Fruit fly (Drosophila melanogaster) whole organism, embryonic: Measurements from ENCODE around the gene CG18171.

Experiments
- ATbp ChIP-seq: fragments of 200-800 bp; sonication (Bioruptor generic); optimal IDR thresholded peaks from 2 replicates; lab custom pipeline; 2017; ENCODE audit warnings: missing biosample characterization, mild to moderate bottlenecking, missing genetic modification characterization, missing genetic modification reagents
- CG10431 ChIP-seq: fragments of 200-800 bp; sonication (Bioruptor generic); optimal IDR thresholded peaks from 3 replicates; lab custom pipeline; 2018; ENCODE audit warnings: missing biosample characterization, mild to moderate bottlenecking, missing genetic modification characterization
- CG11398 ChIP-seq: fragments of 200-800 bp; sonication (Bioruptor generic); optimal IDR thresholded peaks from 2 replicates; lab custom pipeline; 2016; ENCODE audit warnings: missing biosample characterization, missing genetic modification characterization
- CG12155 ChIP-seq: fragments of 200-800 bp; sonication (Bioruptor generic); optimal IDR thresholded peaks from 3 replicates; lab custom pipeline; 2016; ENCODE audit warnings: missing biosample characterization, missing genetic modification characterization
- CG17829 ChIP-seq: fragments of 200-800 bp; optimal IDR thresholded peaks from 2 replicates; lab custom pipeline; 2019; ENCODE audit warnings: missing biosample characterization, mild to moderate bottlenecking, missing genetic modification characterization, moderate library complexity
- CG2120 ChIP-seq: fragments of 200-800 bp; sonication (Bioruptor generic); optimal IDR thresholded peaks from 3 replicates; lab custom pipeline; 2016; ENCODE audit warnings: missing biosample characterization, missing genetic modification characterization
- CG2712 ChIP-seq: fragments of 200-800 bp; optimal IDR thresholded peaks from 3 replicates; lab custom pipeline; 2019; ENCODE audit warnings: missing biosample characterization, mild to moderate bottlenecking, missing genetic modification characterization, moderate library complexity
- CG3065 ChIP-seq: fragments of 200-800 bp; sonication (Bioruptor generic); optimal IDR thresholded peaks from 2 replicates; lab custom pipeline; 2016; ENCODE audit warnings: missing biosample characterization, missing genetic modification characterization
- CG31388 ChIP-seq: fragments of 200-800 bp; sonication (Bioruptor generic); optimal IDR thresholded peaks from 2 replicates; lab custom pipeline; 2016; ENCODE audit warnings: missing biosample characterization, missing genetic modification characterization
- CG31441 ChIP-seq: fragments of 200-800 bp; sonication (Bioruptor generic); IDR thresholded peaks from 2 replicates; pipeline ENCODE4 v1.3.6; 2022; ENCODE audit warnings: missing biosample characterization, missing genetic modification characterization
- CG33213 ChIP-seq: fragments of 200-800 bp; sonication (Bioruptor generic); optimal IDR thresholded peaks from 3 replicates; lab custom pipeline; 2016; ENCODE audit warnings: missing biosample characterization, missing genetic modification characterization
- CG6791 ChIP-seq: fragments of 200-800 bp; sonication (Bioruptor generic); IDR thresholded peaks from 3 replicates; pipeline ENCODE4 v1.3.6; 2022; ENCODE audit warnings: missing biosample characterization, missing genetic modification characterization; ENCODE audit not compliant: partially characterized antibody
- CG7357 ChIP-seq: fragments of 200-800 bp; sonication (Bioruptor generic); IDR thresholded peaks from 3 replicates; pipeline ENCODE4 v1.3.6; 2022; ENCODE audit warnings: missing biosample characterization, missing genetic modification characterization
- CG7839 ChIP-seq: fragments of 200-800 bp; sonication (Bioruptor generic); optimal IDR thresholded peaks from 3 replicates; lab custom pipeline; 2018; ENCODE audit warnings: missing biosample characterization, mild to moderate bottlenecking, missing genetic modification characterization, moderate library complexity
- CG7987 ChIP-seq: fragments of 200-800 bp; sonication (Bioruptor generic); optimal IDR thresholded peaks from 2 replicates; lab custom pipeline; 2018; ENCODE audit warnings: missing biosample characterization, mild to moderate bottlenecking, missing genetic modification characterization, moderate library complexity
- CG8388 ChIP-seq: fragments of 200-800 bp; sonication (Bioruptor generic); optimal IDR thresholded peaks from 2 replicates; lab custom pipeline; 2019; ENCODE audit warnings: missing biosample characterization, mild to moderate bottlenecking, missing genetic modification characterization, moderate library complexity
- CG9817 ChIP-seq: fragments of 200-800 bp; sonication (Bioruptor generic); optimal IDR thresholded peaks from 2 replicates; lab custom pipeline; 2018; ENCODE audit warnings: missing biosample characterization, mild to moderate bottlenecking, missing genetic modification characterization, moderate library complexity
- Camta ChIP-seq: fragments of 200-800 bp; sonication (Bioruptor generic); optimal IDR thresholded peaks from 2 replicates; lab custom pipeline; 2016; ENCODE audit warnings: missing biosample characterization, missing genetic modification characterization
- Chrac-16 ChIP-seq: fragments of 200-800 bp; sonication (Bioruptor generic); optimal IDR thresholded peaks from 3 replicates; lab custom pipeline; 2016; ENCODE audit warnings: missing biosample characterization, missing genetic modification characterization
- CkIIα-i1 ChIP-seq: fragments of 200-800 bp; sonication (Bioruptor generic); IDR thresholded peaks from 2 replicates; pipeline ENCODE4 v1.3.6; 2022; ENCODE audit warnings: missing biosample characterization, missing genetic modification characterization
- Dad ChIP-seq: fragments of 200-800 bp; sonication (Bioruptor generic); optimal IDR thresholded peaks from 3 replicates; lab custom pipeline; 2016; ENCODE audit warnings: missing biosample characterization, missing genetic modification characterization
- Dfd ChIP-seq, 2 experiments: fragments of >200 bp; optimal IDR thresholded peaks; 2 replicates each; lab custom pipeline; 2017; ENCODE audit warnings: missing biosample characterization in 2 of 2, missing genetic modification characterization in 2 of 2
- Gug ChIP-seq: fragments of 200-800 bp; sonication (Bioruptor generic); IDR thresholded peaks from 4 replicates; pipeline ENCODE4 v1.3.6; 2022; ENCODE audit warnings: missing biosample characterization, missing genetic modification characterization
- H2.0 ChIP-seq: fragments of 200-800 bp; sonication (Bioruptor generic); IDR thresholded peaks from 2 replicates; pipeline ENCODE4 v1.3.6; 2022; ENCODE audit warnings: missing biosample characterization, missing genetic modification characterization
- HLH3B ChIP-seq: fragments of 200-800 bp; sonication (Bioruptor generic); IDR thresholded peaks from 2 replicates; pipeline ENCODE4 v1.3.6; 2022; ENCODE audit warnings: missing biosample characterization, missing genetic modification characterization
- Hr51 ChIP-seq, 2 experiments: fragments of 200-800 bp; sonication (Bioruptor generic); optimal IDR thresholded peaks; 2 replicates in 1 of 2; 3 replicates in 1 of 2; lab custom pipeline; 2016 to 2018; ENCODE audit warnings: missing biosample characterization in 2 of 2, missing genetic modification characterization in 2 of 2, mild to moderate bottlenecking in 1 of 2, moderate library complexity in 1 of 2
- Hsf ChIP-seq: fragments of 200-800 bp; sonication (Bioruptor generic); optimal IDR thresholded peaks from 3 replicates; lab custom pipeline; 2016; ENCODE audit warnings: missing biosample characterization, missing genetic modification characterization
- MBD-R2 ChIP-seq: fragments of 200-800 bp; sonication (Bioruptor generic); IDR thresholded peaks from 2 replicates; pipeline ENCODE4 v1.3.6; 2022; ENCODE audit warnings: missing biosample characterization, missing genetic modification characterization
- Med ChIP-seq: fragments of 200-800 bp; sonication (Bioruptor generic); peaks from one replicate; lab custom pipeline; 2016; ENCODE audit warnings: missing biosample characterization, missing genetic modification characterization, mild to moderate bottlenecking, inconsistent platforms, moderate library complexity
- NC2α ChIP-seq: fragments of 200-800 bp; sonication (Bioruptor generic); optimal IDR thresholded peaks from 2 replicates; lab custom pipeline; 2016; ENCODE audit warnings: missing biosample characterization, missing genetic modification characterization
- Oaz ChIP-seq: fragments of 200-800 bp; sonication (Bioruptor generic); IDR thresholded peaks from 2 replicates; pipeline ENCODE4 v1.3.6; 2022; ENCODE audit warnings: missing biosample characterization, missing genetic modification characterization
- Opbp ChIP-seq: fragments of 200-800 bp; sonication (Bioruptor generic); IDR thresholded peaks from 3 replicates; pipeline ENCODE4 v1.3.6; 2022; ENCODE audit warnings: missing biosample characterization, missing genetic modification characterization; ENCODE audit not compliant: partially characterized antibody
- Spps ChIP-seq: fragments of 200-800 bp; sonication (Bioruptor generic); optimal IDR thresholded peaks from 2 replicates; lab custom pipeline; 2018; ENCODE audit warnings: missing biosample characterization, mild to moderate bottlenecking, missing genetic modification characterization
- ac ChIP-seq: fragments of 200-800 bp; sonication (Bioruptor generic); optimal IDR thresholded peaks from 3 replicates; lab custom pipeline; 2017; ENCODE audit warnings: missing biosample characterization, mild to moderate bottlenecking, missing genetic modification characterization
- bigmax ChIP-seq: fragments of 200-800 bp; sonication (Bioruptor generic); optimal IDR thresholded peaks from 2 replicates; lab custom pipeline; 2018; ENCODE audit warnings: missing biosample characterization, mild to moderate bottlenecking, missing genetic modification characterization
- cg ChIP-seq: fragments of 200-800 bp; sonication (Bioruptor generic); optimal IDR thresholded peaks from 3 replicates; lab custom pipeline; 2019; ENCODE audit warnings: missing biosample characterization, mild to moderate bottlenecking, missing genetic modification characterization, moderate library complexity
- crol ChIP-seq: fragments of 200-800 bp; sonication (Bioruptor generic); IDR thresholded peaks from 2 replicates; pipeline ENCODE4 v1.3.6; 2022; ENCODE audit warnings: missing biosample characterization, missing genetic modification characterization
- disco-r ChIP-seq: fragments of 200-800 bp; sonication (Bioruptor generic); optimal IDR thresholded peaks from 2 replicates; lab custom pipeline; 2016; ENCODE audit warnings: missing biosample characterization, missing genetic modification characterization
- ems ChIP-seq: fragments of 200-800 bp; sonication (Bioruptor generic); optimal IDR thresholded peaks from 3 replicates; lab custom pipeline; 2016; ENCODE audit warnings: missing biosample characterization, missing genetic modification characterization
- ftz-f1 ChIP-seq: fragments of 200-800 bp; sonication (Bioruptor generic); optimal IDR thresholded peaks from 2 replicates; lab custom pipeline; 2016; ENCODE audit warnings: missing biosample characterization, missing genetic modification characterization
- gcm2 ChIP-seq: fragments of 200-800 bp; sonication (Bioruptor generic); optimal IDR thresholded peaks from 2 replicates; lab custom pipeline; 2016; ENCODE audit warnings: missing biosample characterization, missing genetic modification characterization
- gem ChIP-seq: fragments of 200-800 bp; sonication (Bioruptor generic); optimal IDR thresholded peaks from 2 replicates; lab custom pipeline; 2019; ENCODE audit warnings: missing biosample characterization, mild to moderate bottlenecking, missing genetic modification characterization, moderate library complexity
- gt ChIP-seq: fragments of 200-800 bp; sonication (Bioruptor generic); IDR thresholded peaks from 2 replicates; pipeline ENCODE4 v1.3.6; 2022; ENCODE audit warnings: missing biosample characterization, missing genetic modification characterization
- kay ChIP-seq: fragments of 200-800 bp; sonication (Bioruptor generic); optimal IDR thresholded peaks from 2 replicates; lab custom pipeline; 2016; ENCODE audit warnings: missing biosample characterization, missing genetic modification characterization
- lilli ChIP-seq: fragments of 200-800 bp; sonication (Bioruptor generic); optimal IDR thresholded peaks from 3 replicates; lab custom pipeline; 2016; ENCODE audit warnings: missing biosample characterization, missing genetic modification characterization
- repo ChIP-seq: fragments of 200-800 bp; sonication (Bioruptor generic); optimal IDR thresholded peaks from 2 replicates; lab custom pipeline; 2016; ENCODE audit warnings: missing biosample characterization, missing genetic modification characterization
- row ChIP-seq: fragments of 200-800 bp; sonication (Bioruptor generic); IDR thresholded peaks from 3 replicates; pipeline ENCODE4 v1.3.6; 2022; ENCODE audit warnings: missing biosample characterization, missing genetic modification characterization
- slbo ChIP-seq: fragments of 200-800 bp; sonication (Bioruptor generic); IDR thresholded peaks from 2 replicates; pipeline ENCODE4 v1.3.6; 2022; ENCODE audit warnings: missing biosample characterization, missing genetic modification characterization
- tgo ChIP-seq: fragments of 200-800 bp; sonication (Bioruptor generic); IDR thresholded peaks from 3 replicates; pipeline ENCODE4 v1.3.6; 2022; ENCODE audit warnings: missing biosample characterization, missing genetic modification characterization
- vfl ChIP-seq: fragments of 200-800 bp; sonication (Bioruptor generic); optimal IDR thresholded peaks from 2 replicates; lab custom pipeline; 2016; ENCODE audit warnings: missing biosample characterization, missing genetic modification characterization

The CG18171 gene

DNA sequence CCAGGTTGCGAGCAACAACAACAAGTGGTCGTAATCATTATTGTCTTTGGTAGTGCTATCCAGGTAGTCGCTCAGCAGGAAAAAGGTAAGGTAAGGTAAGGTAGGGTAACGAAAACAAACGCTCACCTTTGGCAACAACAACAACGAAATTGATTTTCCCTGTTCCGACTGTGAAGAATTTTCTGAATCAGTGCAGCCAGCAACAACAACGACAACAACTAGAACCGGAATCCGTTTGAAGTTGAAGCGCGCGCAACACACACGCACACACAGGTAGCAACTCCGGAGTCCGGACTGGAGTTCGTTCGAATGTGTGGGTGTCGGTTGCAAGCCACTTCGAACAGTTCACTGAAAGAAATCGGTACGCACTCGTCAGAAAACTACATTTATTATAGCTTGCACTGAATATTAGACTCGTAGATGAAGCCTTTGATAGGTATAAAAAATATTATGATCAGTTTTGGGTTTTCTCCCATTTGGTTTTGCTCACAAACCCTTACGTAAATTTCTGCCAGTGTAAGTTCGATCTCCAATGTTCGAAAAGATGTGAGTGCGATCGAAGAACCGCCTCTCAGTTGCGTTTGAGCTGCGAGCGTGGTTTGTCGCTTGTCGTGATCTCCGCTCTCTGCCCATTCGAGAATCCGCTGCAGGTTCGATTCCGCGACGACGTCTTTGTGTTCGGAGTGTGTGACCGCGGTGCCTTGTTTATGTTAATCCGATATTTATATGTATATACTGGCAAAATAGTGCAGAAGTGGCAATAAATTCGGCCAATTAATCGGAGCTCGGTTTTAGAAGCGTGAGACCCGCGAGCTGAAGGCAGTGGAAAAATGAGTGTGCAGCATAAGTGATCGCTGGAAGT is 23.6 kb upstream of the CG18171 start, which contains the start of gene CG13921 (continued):
- peak; percentile 99 for TF ChIP-seq HLH3B (GFP tag; lab: Robert Waterston, UW)
- peak; percentile 98 for TF ChIP-seq disco-r (GFP tag; lab: Kevin White, UChicago)
- TF ChIP-seq bigmax (GFP tag; lab: Kevin White, UChicago): peak; percentile 63
- peak; percentile 98 for TF ChIP-seq MBD-R2
- no peak for TF ChIP-seq Dfd (GFP tag; optimal IDR thresholded peaks at IDR 0.05; lab: Kevin White, UChicago)
- TF ChIP-seq ac (GFP tag; lab: Kevin White, UChicago): peak; percentile 95
- TF ChIP-seq vfl (GFP tag; lab: Kevin White, UChicago): peak; percentile 98
- TF ChIP-seq Chrac-16 (GFP tag; lab: Kevin White, UChicago): peak; percentile 99
- TF ChIP-seq CG6791 (GFP tag; lab: Robert Waterston, UW): no peak
- peak; percentile 98 for TF ChIP-seq CG11398 (GFP tag; lab: Kevin White, UChicago)
- peak; percentile 97 for TF ChIP-seq Oaz (GFP tag; lab: Robert Waterston, UW)
- TF ChIP-seq H2.0 (GFP tag; lab: Robert Waterston, UW): peak; percentile 99
- peak; percentile 99 for TF ChIP-seq Camta (GFP tag; lab: Kevin White, UChicago)
- TF ChIP-seq CG8388 (GFP tag; lab: Kevin White, UChicago): peak; percentile 99
- TF ChIP-seq CG17829 (tag; lab: Kevin White, UChicago): peak; percentile 100
- peak; percentile 98 for TF ChIP-seq CG31388 (GFP tag; lab: Kevin White, UChicago)
- peak; percentile 99 for TF ChIP-seq slbo (GFP tag; lab: Robert Waterston, UW)
- peak; percentile 100 for TF ChIP-seq gem (tag; lab: Kevin White, UChicago)
- no peak for TF ChIP-seq kay (GFP tag; lab: Kevin White, UChicago)
- TF ChIP-seq row (GFP tag; lab: Robert Waterston, UW): peak; percentile 99
- TF ChIP-seq CG7839 (tag; lab: Kevin White, UChicago): peak; percentile 99
- TF ChIP-seq CG7357 (GFP tag; lab: Robert Waterston, UW): peak; percentile 96
- peak; percentile 99 for TF ChIP-seq Dad (GFP tag; lab: Kevin White, UChicago)
- TF ChIP-seq CG2120 (GFP tag; lab: Kevin White, UChicago): peak; percentile 98
- peak; percentile 100 for TF ChIP-seq Med (GFP tag; lab: Kevin White, UChicago)
- TF ChIP-seq repo (GFP tag; lab: Kevin White, UChicago): peak; percentile 99
- TF ChIP-seq CG31441: peak; percentile 96
- TF ChIP-seq ftz-f1 (GFP tag; lab: Kevin White, UChicago): no peak
- peak; percentile 98 for TF ChIP-seq CG9817
- TF ChIP-seq tgo (GFP tag; lab: Robert Waterston, UW): peak; percentile 99
- TF ChIP-seq Hsf (GFP tag; lab: Kevin White, UChicago): peak; percentile 99
- TF ChIP-seq CkIIα-i1 (GFP tag; lab: Robert Waterston, UW): peak; percentile 93
- peak; percentile 98 for TF ChIP-seq gcm2 (GFP tag; lab: Kevin White, UChicago)
- TF ChIP-seq CG10431 (GFP tag; lab: Kevin White, UChicago): peak; percentile 94
- TF ChIP-seq Gug (GFP tag; lab: Robert Waterston, UW): peak; percentile 99
- peak; percentile 77 for TF ChIP-seq crol (GFP tag; lab: Robert Waterston, UW)
- peak; percentile 98 for TF ChIP-seq CG12155 (GFP tag; lab: Kevin White, UChicago)
- peak; percentile 99 for TF ChIP-seq Spps (tag; lab: Kevin White, UChicago)
- peak; percentile 100 for TF ChIP-seq CG2712 (tag; lab: Kevin White, UChicago)
- TF ChIP-seq ems: peak; percentile 99
- peak; percentile 97 to 99 for TF ChIP-seq Hr51 (GFP tag; optimal IDR thresholded peaks at IDR 0.05; lab: Kevin White, UChicago)
- TF ChIP-seq Opbp (GFP tag; lab: Robert Waterston, UW): peak; percentile 62; the same call in 1 of the 3 replicates
- peak; percentile 99 for TF ChIP-seq CG33213 (GFP tag; lab: Kevin White, UChicago)
- TF ChIP-seq ATbp: peak; percentile 99
- peak; percentile 98 for TF ChIP-seq CG7987 (GFP tag; lab: Kevin White, UChicago)
- peak; percentile 98 for TF ChIP-seq gt (GFP tag; lab: Robert Waterston, UW)
- peak; percentile 99 for TF ChIP-seq lilli (GFP tag; lab: Kevin White, UChicago)
- peak; percentile 98 for TF ChIP-seq CG3065
- peak; percentile 86 for TF ChIP-seq cg (GFP tag; lab: Kevin White, UChicago)
- peak; percentile 98 for TF ChIP-seq NC2α
